Worm (Caenorhabditis elegans) whole organism, L3 larva: ENCODE data around the gene K07B1.7.

ENCODE experiments used
- ama-1 ChIP-seq: fragments of 150-350 bp; optimal IDR thresholded peaks from 2 replicates; lab custom pipeline; 2018
- ceh-16 ChIP-seq: sonication (generic microtip); optimal IDR thresholded peaks from 2 replicates; lab custom pipeline; 2017; ENCODE audit warnings: missing biosample characterization, missing genetic modification characterization
- egl-27 ChIP-seq: sonication (generic microtip); optimal IDR thresholded peaks from 4 replicates; lab custom pipeline; 2017; ENCODE audit warnings: missing biosample characterization, missing genetic modification reagents, missing genetic modification characterization
- elt-3 ChIP-seq, 3 experiments: fragments of 150-350 bp in 1 of 3; sonication (generic microtip) in 2 of 3; optimal IDR thresholded peaks; 2 replicates in 2 of 3; 4 replicates in 1 of 3; lab custom pipeline; 2014 to 2017; ENCODE audit warnings: missing biosample characterization in 3 of 3, missing genetic modification characterization in 3 of 3
- nhr-237 ChIP-seq: fragments of 150-350 bp; optimal IDR thresholded peaks from 2 replicates; lab custom pipeline; 2014; ENCODE audit warnings: missing biosample characterization, missing genetic modification characterization
- nhr-77 ChIP-seq: fragments of 150-350 bp; optimal IDR thresholded peaks from 2 replicates; lab custom pipeline; 2014; ENCODE audit warnings: missing biosample characterization, missing genetic modification characterization

- TF ChIP-seq elt-3 (tag; optimal IDR thresholded peaks at IDR 0.05; lab: Kevin White, UChicago) (no peak), ceh-16 (tag; lab: Kevin White, UChicago) (no peak), nhr-77 (tag; lab: Kevin White, UChicago) (no peak), nhr-237 (no peak), egl-27 (no peak), ama-1 (lab: Kevin White, UChicago) (no peak)
These were observed 36.0 kb upstream of the K07B1.7 start for ce11 chrV:9382538-9383328.
